Worm (Caenorhabditis elegans) whole organism, L2 larva: ENCODE results near the gene F47D12.3.

ENCODE experiments used
- C34F6.9 ChIP-seq: fragments of 150-350 bp; optimal IDR thresholded peaks from 2 replicates; lab custom pipeline; 2014; ENCODE audit warnings: missing biosample characterization, missing genetic modification characterization
- F13H6.1 ChIP-seq: sonication (generic microtip); optimal IDR thresholded peaks from 2 replicates; lab custom pipeline; 2016; ENCODE audit warnings: missing genetic modification characterization, missing compliant biosample characterization
- R02D3.7 ChIP-seq: fragments of 150-350 bp; optimal IDR thresholded peaks from 2 replicates; lab custom pipeline; 2014; ENCODE audit warnings: missing biosample characterization, missing genetic modification characterization
- Y55F3AM.14 ChIP-seq: fragments of 200-800 bp; sonication (Bioruptor generic); optimal IDR thresholded peaks from 2 replicates; lab custom pipeline; 2018; ENCODE audit warnings: mild to moderate bottlenecking, missing genetic modification characterization, missing compliant biosample characterization
- ZK546.5 ChIP-seq: sonication (generic microtip); optimal IDR thresholded peaks from 2 replicates; lab custom pipeline; 2017; ENCODE audit warnings: missing biosample characterization, missing genetic modification characterization
- alr-1 ChIP-seq: fragments of 150-350 bp; optimal IDR thresholded peaks from 2 replicates; lab custom pipeline; 2014; ENCODE audit warnings: missing biosample characterization, missing genetic modification characterization
- aly-2 ChIP-seq: fragments of 150-350 bp; optimal IDR thresholded peaks from 2 replicates; lab custom pipeline; 2014; ENCODE audit warnings: missing biosample characterization, missing genetic modification characterization
- ama-1 ChIP-seq: fragments of 150-350 bp; optimal IDR thresholded peaks from 2 replicates; lab custom pipeline; 2018; ENCODE audit warnings: inconsistent platforms
- blmp-1 ChIP-seq: sonication (generic microtip); optimal IDR thresholded peaks from 2 replicates; lab custom pipeline; 2017; ENCODE audit warnings: missing genetic modification characterization, mild to moderate bottlenecking, missing compliant biosample characterization, antibody characterized with exemption, moderate library complexity; ENCODE audit not compliant: insufficient read depth
- ceh-16 ChIP-seq: fragments of 150-350 bp; optimal IDR thresholded peaks from 2 replicates; lab custom pipeline; 2014; ENCODE audit warnings: missing biosample characterization, missing genetic modification characterization
- ceh-82 ChIP-seq: fragments of 150-350 bp; optimal IDR thresholded peaks from 2 replicates; lab custom pipeline; 2014; ENCODE audit warnings: missing biosample characterization, missing genetic modification characterization
- dmd-4 ChIP-seq: sonication (generic microtip); optimal IDR thresholded peaks from 2 replicates; lab custom pipeline; 2017; ENCODE audit warnings: missing biosample characterization, missing genetic modification characterization
- egl-27 ChIP-seq: sonication (generic microtip); optimal IDR thresholded peaks from 3 replicates; lab custom pipeline; 2017; ENCODE audit warnings: missing biosample characterization, missing genetic modification reagents, missing genetic modification characterization
- elt-1 ChIP-seq: fragments of 150-350 bp; optimal IDR thresholded peaks from 2 replicates; lab custom pipeline; 2014; ENCODE audit warnings: missing biosample characterization, missing genetic modification characterization
- fos-1 ChIP-seq: fragments of 150-350 bp; optimal IDR thresholded peaks from 2 replicates; lab custom pipeline; 2014; ENCODE audit warnings: missing biosample characterization, missing genetic modification characterization
- gmeb-1 ChIP-seq: fragments of 150-350 bp; optimal IDR thresholded peaks from 2 replicates; lab custom pipeline; 2014; ENCODE audit warnings: missing biosample characterization, missing genetic modification characterization
- lin-11 ChIP-seq: fragments of 150-350 bp; sonication (generic microtip); optimal IDR thresholded peaks from 2 replicates; lab custom pipeline; 2014; ENCODE audit warnings: missing biosample characterization, missing genetic modification characterization, inconsistent platforms, mixed read lengths
- lin-13 ChIP-seq: fragments of 150-350 bp; optimal IDR thresholded peaks from 2 replicates; lab custom pipeline; 2014; ENCODE audit warnings: missing biosample characterization, missing genetic modification reagents, missing genetic modification characterization
- lin-39 ChIP-seq: fragments of 150-350 bp; optimal IDR thresholded peaks from 2 replicates; lab custom pipeline; 2014; ENCODE audit warnings: missing biosample characterization, missing genetic modification reagents, missing genetic modification characterization
- lsy-2 ChIP-seq, 2 experiments: fragments of 150-350 bp in 1 of 2; sonication (generic microtip) in 1 of 2; optimal IDR thresholded peaks; 2 replicates each; lab custom pipeline; 2014 to 2017; ENCODE audit warnings: missing biosample characterization in 2 of 2, missing genetic modification characterization in 2 of 2
- mab-5 ChIP-seq: fragments of 150-350 bp; optimal IDR thresholded peaks from 2 replicates; lab custom pipeline; 2014; ENCODE audit warnings: missing biosample characterization, missing genetic modification characterization
- mbf-1 ChIP-seq: sonication (generic microtip); optimal IDR thresholded peaks from 2 replicates; lab custom pipeline; 2017; ENCODE audit warnings: missing biosample characterization, missing genetic modification characterization
- mdl-1 ChIP-seq, 2 experiments: fragments of 150-350 bp in 1 of 2; sonication (generic microtip) in 1 of 2; optimal IDR thresholded peaks; 2 replicates each; lab custom pipeline; 2017; ENCODE audit warnings: missing biosample characterization in 2 of 2, missing genetic modification characterization in 2 of 2
- nhr-10 ChIP-seq: sonication (generic microtip); optimal IDR thresholded peaks from 2 replicates; lab custom pipeline; 2017; ENCODE audit warnings: missing biosample characterization, missing genetic modification characterization
- nhr-11 ChIP-seq: fragments of 150-350 bp; optimal IDR thresholded peaks from 2 replicates; lab custom pipeline; 2014; ENCODE audit warnings: missing biosample characterization, missing genetic modification characterization
- nhr-12 ChIP-seq: fragments of 150-350 bp; optimal IDR thresholded peaks from 2 replicates; lab custom pipeline; 2014; ENCODE audit warnings: missing biosample characterization, missing genetic modification characterization
- nhr-129 ChIP-seq: fragments of 150-350 bp; optimal IDR thresholded peaks from 2 replicates; lab custom pipeline; 2014; ENCODE audit warnings: missing biosample characterization, missing genetic modification characterization
- nhr-21 ChIP-seq: fragments of 150-350 bp; optimal IDR thresholded peaks from 2 replicates; lab custom pipeline; 2014; ENCODE audit warnings: missing biosample characterization, missing genetic modification characterization
- nhr-23 ChIP-seq: fragments of 150-350 bp; optimal IDR thresholded peaks from 2 replicates; lab custom pipeline; 2014; ENCODE audit warnings: missing biosample characterization, missing genetic modification reagents, missing genetic modification characterization
- nhr-237 ChIP-seq: fragments of 150-350 bp; optimal IDR thresholded peaks from 2 replicates; lab custom pipeline; 2014; ENCODE audit warnings: missing biosample characterization, missing genetic modification characterization
- nhr-25 ChIP-seq: fragments of 150-350 bp; sonication (generic microtip); optimal IDR thresholded peaks from 3 replicates; lab custom pipeline; 2014; ENCODE audit warnings: missing biosample characterization, missing genetic modification characterization
- nhr-6 ChIP-seq: fragments of 150-350 bp; optimal IDR thresholded peaks from 2 replicates; lab custom pipeline; 2014; ENCODE audit warnings: missing biosample characterization, missing genetic modification characterization
- nhr-77 ChIP-seq: fragments of 150-350 bp; optimal IDR thresholded peaks from 2 replicates; lab custom pipeline; 2014; ENCODE audit warnings: missing biosample characterization, missing genetic modification characterization
- peb-1 ChIP-seq: fragments of 150-350 bp; optimal IDR thresholded peaks from 2 replicates; lab custom pipeline; 2014; ENCODE audit warnings: missing biosample characterization, missing genetic modification characterization
- sem-4 ChIP-seq: fragments of 150-350 bp; optimal IDR thresholded peaks from 2 replicates; lab custom pipeline; 2014; ENCODE audit warnings: missing biosample characterization, missing genetic modification reagents, missing genetic modification characterization
- skn-1 ChIP-seq: sonication (generic microtip); optimal IDR thresholded peaks from 2 replicates; lab custom pipeline; 2017; ENCODE audit warnings: missing biosample characterization, missing genetic modification characterization
- sma-3 ChIP-seq: sonication (generic microtip); optimal IDR thresholded peaks from 2 replicates; lab custom pipeline; 2016; ENCODE audit warnings: missing genetic modification reagents, missing genetic modification characterization, missing compliant biosample characterization
- sma-9 ChIP-seq, 2 experiments: fragments of 150-350 bp in 1 of 2; sonication (generic microtip) in 1 of 2; optimal IDR thresholded peaks; 2 replicates each; lab custom pipeline; 2014 to 2016; ENCODE audit warnings: missing genetic modification characterization in 2 of 2, mild to moderate bottlenecking in 1 of 2, missing biosample characterization in 1 of 2, missing compliant biosample characterization in 1 of 2, missing genetic modification reagents in 1 of 2, moderate library complexity in 1 of 2
- snpc-4 ChIP-seq: fragments of 150-350 bp; optimal IDR thresholded peaks from 2 replicates; lab custom pipeline; 2014; ENCODE audit warnings: missing biosample characterization, missing genetic modification characterization
- unc-39 ChIP-seq: fragments of 150-350 bp; optimal IDR thresholded peaks from 2 replicates; lab custom pipeline; 2014; ENCODE audit warnings: missing biosample characterization, missing genetic modification characterization
- unc-55 ChIP-seq: fragments of 150-350 bp; sonication (generic microtip); optimal IDR thresholded peaks from 3 replicates; lab custom pipeline; 2014; ENCODE audit warnings: missing biosample characterization, missing genetic modification reagents, missing genetic modification characterization
- unc-62 ChIP-seq: fragments of 150-350 bp; optimal IDR thresholded peaks from 2 replicates; lab custom pipeline; 2014; ENCODE audit warnings: missing biosample characterization, missing genetic modification reagents, missing genetic modification characterization
- zag-1 ChIP-seq: fragments of 150-350 bp; optimal IDR thresholded peaks from 2 replicates; lab custom pipeline; 2014; ENCODE audit warnings: missing biosample characterization, missing genetic modification characterization
- ztf-1 ChIP-seq: fragments of 200-800 bp; sonication (Bioruptor generic); conservative IDR thresholded peaks from 2 replicates; pipeline ENCODE4 v1.3.6; 2022; ENCODE audit warnings: missing genetic modification characterization, missing compliant biosample characterization
- ztf-11 ChIP-seq: sonication (generic microtip); optimal IDR thresholded peaks from 2 replicates; lab custom pipeline; 2017; ENCODE audit warnings: missing biosample characterization, missing genetic modification characterization

The F47D12.3 gene

DNA sequence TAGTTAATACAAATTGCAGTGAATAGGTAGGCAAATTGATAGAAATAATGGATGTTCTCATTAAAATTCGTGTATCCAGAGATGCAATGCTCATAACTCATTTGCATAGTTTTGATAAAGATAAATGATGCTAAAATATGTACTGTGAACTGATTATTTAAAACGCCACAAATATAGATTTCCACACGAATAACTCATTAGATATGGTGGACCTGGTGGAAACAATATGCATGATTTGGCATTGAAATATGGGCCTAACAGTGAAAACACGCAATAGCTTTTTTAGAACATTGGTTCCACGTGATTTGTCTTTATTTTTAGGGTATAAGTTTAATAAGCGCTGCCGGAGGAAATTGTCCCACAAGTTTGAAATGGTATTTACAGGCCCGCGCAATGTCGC lies 28.0 kb upstream of the F47D12.3 start, which contains the start of gene srg-3:
Gene srg-3 (minus strand): TSS at position 101 of the 400 bp plus-strand sequence.
- TF ChIP-seq ceh-82 (no peak), nhr-129 (tag; lab: Kevin White, UChicago) (no peak), snpc-4 (no peak), nhr-21 (tag; lab: Kevin White, UChicago) (no peak), lin-11 (tag; lab: Kevin White, UChicago) (no peak), nhr-25 (tag; lab: Kevin White, UChicago) (no peak), unc-39 (tag; lab: Kevin White, UChicago) (no peak), mbf-1 (tag; lab: Kevin White, UChicago) (no peak), mdl-1 (tag; optimal IDR thresholded peaks at IDR 0.05; lab: Kevin White, UChicago) (no peak), lin-39 (tag; lab: Kevin White, UChicago) (no peak), lsy-2 (tag; optimal IDR thresholded peaks at IDR 0.05; lab: Kevin White, UChicago) (no peak), sma-9 (GFP tag; optimal IDR thresholded peaks at IDR 0.05; lab: Kevin White, UChicago) (no peak), sma-9 (tag; optimal IDR thresholded peaks at IDR 0.05; lab: Kevin White, UChicago) (no peak), gmeb-1 (no peak), F13H6.1 (tag; lab: Kevin White, UChicago) (no peak), Y55F3AM.14 (GFP tag; lab: Kevin White, UChicago) (no peak), mab-5 (tag; lab: Kevin White, UChicago) (no peak), dmd-4 (tag; lab: Kevin White, UChicago) (no peak), nhr-77 (tag; lab: Kevin White, UChicago) (no peak), peb-1 (tag; lab: Kevin White, UChicago) (no peak)

- TF ChIP-seq sem-4 (tag; lab: Kevin White, UChicago) (no peak), nhr-10 (tag; lab: Kevin White, UChicago) (no peak), aly-2 (no peak), lin-11 (tag; lab: Kevin White, UChicago) (no peak), unc-62 (no peak)
Observed at ce11 chrIII:6272868-6273267, 25.4 kb upstream of the F47D12.3 start, which contains the start of gene C18F10.2. Gene C18F10.2, plus strand, starts transcription at chrIII:6273168.

DNA sequence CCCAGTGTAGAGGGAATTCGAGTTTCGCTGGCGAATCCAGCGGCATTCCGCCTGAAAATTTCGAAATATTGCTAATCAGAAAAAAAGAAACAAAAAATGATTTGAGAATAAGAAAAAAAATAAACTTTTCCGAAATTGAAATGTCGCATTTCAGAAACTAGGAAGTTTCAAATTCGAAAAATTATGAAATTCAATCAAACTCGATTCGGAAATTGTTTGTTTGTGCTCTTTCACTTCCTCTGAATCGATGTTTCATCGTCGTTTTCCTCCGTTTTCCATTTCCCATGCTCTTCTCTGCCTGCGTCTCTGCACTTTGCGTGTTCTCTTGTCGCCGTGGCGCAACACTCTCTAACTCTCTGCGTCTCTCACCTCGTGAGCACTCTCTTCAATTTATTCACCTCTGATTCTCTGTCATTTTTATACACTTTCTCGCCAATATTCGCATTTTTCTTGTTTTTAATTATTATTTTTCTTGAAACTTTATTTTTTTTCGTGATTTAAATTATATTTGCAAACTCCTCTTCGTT lies 19.9 kb upstream of the F47D12.3 start, which contains the start of gene C18F10.7:
Gene C18F10.7 (minus strand): TSS at position 51 of the 527 bp plus-strand sequence.
- no peak for TF ChIP-seq zag-1 (tag; lab: Kevin White, UChicago)
- no peak for TF ChIP-seq skn-1 (tag; lab: Kevin White, UChicago)
- no peak for TF ChIP-seq ZK546.5 (tag; lab: Kevin White, UChicago)
- TF ChIP-seq dmd-4 (tag; lab: Kevin White, UChicago), result no peak
- TF ChIP-seq R02D3.7 (tag; lab: Kevin White, UChicago), result peak; percentile 2
- no peak for TF ChIP-seq unc-39 (tag; lab: Kevin White, UChicago)
- no peak for TF ChIP-seq lin-11 (tag; lab: Kevin White, UChicago)
- TF ChIP-seq ama-1 (lab: Kevin White, UChicago), result no peak
- TF ChIP-seq sem-4 (tag; lab: Kevin White, UChicago), result peak; percentile 80
- TF ChIP-seq nhr-23 (tag; lab: Kevin White, UChicago), result no peak
- no peak for TF ChIP-seq elt-1 (tag; lab: Kevin White, UChicago)
- no peak for TF ChIP-seq nhr-12
- no peak for TF ChIP-seq nhr-77 (tag; lab: Kevin White, UChicago)
- TF ChIP-seq blmp-1 (tag; lab: Kevin White, UChicago), result no peak
- TF ChIP-seq lin-39 (tag; lab: Kevin White, UChicago), result no peak
- peak; percentile 54 for TF ChIP-seq fos-1 (tag; lab: Kevin White, UChicago)
- TF ChIP-seq mab-5 (tag; lab: Kevin White, UChicago), result peak; percentile 61
- TF ChIP-seq ztf-11 (tag; lab: Kevin White, UChicago), result no peak
- no peak for TF ChIP-seq Y55F3AM.14 (GFP tag; lab: Kevin White, UChicago)
- no peak for TF ChIP-seq nhr-11 (tag; lab: Kevin White, UChicago)
- TF ChIP-seq unc-62, result no peak
- TF ChIP-seq sma-3, result peak; percentile 30
- TF ChIP-seq nhr-10 (tag; lab: Kevin White, UChicago), result no peak
- no peak for TF ChIP-seq ztf-1
- no peak for TF ChIP-seq nhr-21 (tag; lab: Kevin White, UChicago)
- TF ChIP-seq mbf-1 (tag; lab: Kevin White, UChicago), result no peak
- TF ChIP-seq nhr-25 (tag; lab: Kevin White, UChicago), result no peak
- TF ChIP-seq ceh-82, result no peak
- peak; percentile 70 for TF ChIP-seq F13H6.1 (tag; lab: Kevin White, UChicago)
- TF ChIP-seq nhr-237 (tag; lab: Kevin White, UChicago), result no peak
- peak; percentile 87 for TF ChIP-seq C34F6.9
- TF ChIP-seq egl-27 (tag; lab: Kevin White, UChicago), result peak; percentile 55
- no peak for TF ChIP-seq ceh-16 (tag; lab: Kevin White, UChicago)
- TF ChIP-seq unc-55, result peak; percentile 74
- peak in 1 of 2 experiments; percentile 80 for TF ChIP-seq lsy-2 (tag; optimal IDR thresholded peaks at IDR 0.05; lab: Kevin White, UChicago)
- TF ChIP-seq snpc-4, result peak; percentile 25
- TF ChIP-seq lin-13 (GFP tag; lab: Kevin White, UChicago), result peak; percentile 49
- peak; percentile 91 for TF ChIP-seq sma-9 (GFP tag; optimal IDR thresholded peaks at IDR 0.05; lab: Kevin White, UChicago)
- TF ChIP-seq sma-9 (tag; optimal IDR thresholded peaks at IDR 0.05; lab: Kevin White, UChicago), result no peak
- no peak for TF ChIP-seq nhr-6 (tag; lab: Kevin White, UChicago)
- no peak for TF ChIP-seq peb-1 (tag; lab: Kevin White, UChicago)
- TF ChIP-seq nhr-129 (tag; lab: Kevin White, UChicago), result peak; percentile 57
- TF ChIP-seq gmeb-1, result peak; percentile 63
- TF ChIP-seq aly-2, result no peak
- TF ChIP-seq alr-1, result no peak
